Worm (Caenorhabditis elegans) whole organism, dauer: ENCODE measurements around the gene srx-1.

Source experiments
- unc-62 ChIP-seq: sonication (generic microtip); optimal IDR thresholded peaks from 2 replicates; lab custom pipeline; 2017; ENCODE audit warnings: missing biosample characterization, missing genetic modification reagents, missing genetic modification characterization

Gene srx-1

DNA sequence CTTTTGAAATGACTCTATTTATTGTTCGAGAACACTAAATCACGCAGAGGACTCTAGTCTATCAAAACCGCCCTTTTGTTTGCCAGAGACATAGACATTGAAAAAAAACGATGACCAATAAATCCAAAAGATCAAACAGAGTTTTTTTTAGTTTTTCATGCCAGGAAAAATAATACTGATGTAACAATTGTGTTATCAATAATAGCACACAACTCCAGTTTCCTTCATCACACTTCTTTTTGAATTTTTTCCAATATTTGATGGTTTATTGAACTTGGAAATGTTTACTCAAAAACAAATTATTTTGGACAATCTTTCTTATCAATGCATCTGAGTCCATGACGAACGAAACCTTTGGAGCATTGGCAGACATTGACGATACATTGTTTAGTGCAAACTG lies 50.5 kb downstream of the srx-1 start, which contains the start of gene C25E10.8:
TSS of gene C25E10.8 (minus strand) at position 101 of the 400 bp plus-strand sequence.
- no peak for TF ChIP-seq unc-62
